Worm (Caenorhabditis elegans) whole organism, L2 larva: Measurements from ENCODE around the gene glb-13.

ENCODE experiments used
- R02D3.7 ChIP-seq: fragments of 150-350 bp; optimal IDR thresholded peaks from 2 replicates; lab custom pipeline; 2014; ENCODE audit warnings: missing biosample characterization, missing genetic modification characterization
- Y55F3AM.14 ChIP-seq: fragments of 200-800 bp; sonication (Bioruptor generic); optimal IDR thresholded peaks from 2 replicates; lab custom pipeline; 2018; ENCODE audit warnings: mild to moderate bottlenecking, missing genetic modification characterization, missing compliant biosample characterization
- ZK546.5 ChIP-seq: sonication (generic microtip); optimal IDR thresholded peaks from 2 replicates; lab custom pipeline; 2017; ENCODE audit warnings: missing biosample characterization, missing genetic modification characterization
- alr-1 ChIP-seq: fragments of 150-350 bp; optimal IDR thresholded peaks from 2 replicates; lab custom pipeline; 2014; ENCODE audit warnings: missing biosample characterization, missing genetic modification characterization
- ama-1 ChIP-seq: fragments of 150-350 bp; optimal IDR thresholded peaks from 2 replicates; lab custom pipeline; 2018; ENCODE audit warnings: inconsistent platforms
- blmp-1 ChIP-seq: sonication (generic microtip); optimal IDR thresholded peaks from 2 replicates; lab custom pipeline; 2017; ENCODE audit warnings: missing genetic modification characterization, mild to moderate bottlenecking, missing compliant biosample characterization, antibody characterized with exemption, moderate library complexity; ENCODE audit not compliant: insufficient read depth
- ceh-82 ChIP-seq: fragments of 150-350 bp; optimal IDR thresholded peaks from 2 replicates; lab custom pipeline; 2014; ENCODE audit warnings: missing biosample characterization, missing genetic modification characterization
- crh-2 ChIP-seq: sonication (generic microtip); optimal IDR thresholded peaks from 2 replicates; lab custom pipeline; 2017; ENCODE audit warnings: missing biosample characterization, missing genetic modification characterization
- elt-1 ChIP-seq: fragments of 150-350 bp; optimal IDR thresholded peaks from 2 replicates; lab custom pipeline; 2014; ENCODE audit warnings: missing biosample characterization, missing genetic modification characterization
- fos-1 ChIP-seq: fragments of 150-350 bp; optimal IDR thresholded peaks from 2 replicates; lab custom pipeline; 2014; ENCODE audit warnings: missing biosample characterization, missing genetic modification characterization
- lin-11 ChIP-seq: fragments of 150-350 bp; sonication (generic microtip); optimal IDR thresholded peaks from 2 replicates; lab custom pipeline; 2014; ENCODE audit warnings: missing biosample characterization, missing genetic modification characterization, inconsistent platforms, mixed read lengths
- lin-13 ChIP-seq: fragments of 150-350 bp; optimal IDR thresholded peaks from 2 replicates; lab custom pipeline; 2014; ENCODE audit warnings: missing biosample characterization, missing genetic modification reagents, missing genetic modification characterization
- lin-39 ChIP-seq: fragments of 150-350 bp; optimal IDR thresholded peaks from 2 replicates; lab custom pipeline; 2014; ENCODE audit warnings: missing biosample characterization, missing genetic modification reagents, missing genetic modification characterization
- mab-5 ChIP-seq: fragments of 150-350 bp; optimal IDR thresholded peaks from 2 replicates; lab custom pipeline; 2014; ENCODE audit warnings: missing biosample characterization, missing genetic modification characterization
- mbf-1 ChIP-seq: sonication (generic microtip); optimal IDR thresholded peaks from 2 replicates; lab custom pipeline; 2017; ENCODE audit warnings: missing biosample characterization, missing genetic modification characterization
- nhr-10 ChIP-seq: sonication (generic microtip); optimal IDR thresholded peaks from 2 replicates; lab custom pipeline; 2017; ENCODE audit warnings: missing biosample characterization, missing genetic modification characterization
- nhr-12 ChIP-seq: fragments of 150-350 bp; optimal IDR thresholded peaks from 2 replicates; lab custom pipeline; 2014; ENCODE audit warnings: missing biosample characterization, missing genetic modification characterization
- nhr-129 ChIP-seq: fragments of 150-350 bp; optimal IDR thresholded peaks from 2 replicates; lab custom pipeline; 2014; ENCODE audit warnings: missing biosample characterization, missing genetic modification characterization
- nhr-21 ChIP-seq: fragments of 150-350 bp; optimal IDR thresholded peaks from 2 replicates; lab custom pipeline; 2014; ENCODE audit warnings: missing biosample characterization, missing genetic modification characterization
- nhr-25 ChIP-seq: fragments of 150-350 bp; sonication (generic microtip); optimal IDR thresholded peaks from 3 replicates; lab custom pipeline; 2014; ENCODE audit warnings: missing biosample characterization, missing genetic modification characterization
- nhr-6 ChIP-seq: fragments of 150-350 bp; optimal IDR thresholded peaks from 2 replicates; lab custom pipeline; 2014; ENCODE audit warnings: missing biosample characterization, missing genetic modification characterization
- nhr-77 ChIP-seq: fragments of 150-350 bp; optimal IDR thresholded peaks from 2 replicates; lab custom pipeline; 2014; ENCODE audit warnings: missing biosample characterization, missing genetic modification characterization
- peb-1 ChIP-seq: fragments of 150-350 bp; optimal IDR thresholded peaks from 2 replicates; lab custom pipeline; 2014; ENCODE audit warnings: missing biosample characterization, missing genetic modification characterization
- sem-4 ChIP-seq: fragments of 150-350 bp; optimal IDR thresholded peaks from 2 replicates; lab custom pipeline; 2014; ENCODE audit warnings: missing biosample characterization, missing genetic modification reagents, missing genetic modification characterization
- skn-1 ChIP-seq: sonication (generic microtip); optimal IDR thresholded peaks from 2 replicates; lab custom pipeline; 2017; ENCODE audit warnings: missing biosample characterization, missing genetic modification characterization
- sma-3 ChIP-seq: sonication (generic microtip); optimal IDR thresholded peaks from 2 replicates; lab custom pipeline; 2016; ENCODE audit warnings: missing genetic modification reagents, missing genetic modification characterization, missing compliant biosample characterization
- sma-9 ChIP-seq, 2 experiments: fragments of 150-350 bp in 1 of 2; sonication (generic microtip) in 1 of 2; optimal IDR thresholded peaks; 2 replicates each; lab custom pipeline; 2014 to 2016; ENCODE audit warnings: missing genetic modification characterization in 2 of 2, mild to moderate bottlenecking in 1 of 2, missing biosample characterization in 1 of 2, missing compliant biosample characterization in 1 of 2, missing genetic modification reagents in 1 of 2, moderate library complexity in 1 of 2
- snpc-4 ChIP-seq: fragments of 150-350 bp; optimal IDR thresholded peaks from 2 replicates; lab custom pipeline; 2014; ENCODE audit warnings: missing biosample characterization, missing genetic modification characterization
- unc-39 ChIP-seq: fragments of 150-350 bp; optimal IDR thresholded peaks from 2 replicates; lab custom pipeline; 2014; ENCODE audit warnings: missing biosample characterization, missing genetic modification characterization
- zag-1 ChIP-seq: fragments of 150-350 bp; optimal IDR thresholded peaks from 2 replicates; lab custom pipeline; 2014; ENCODE audit warnings: missing biosample characterization, missing genetic modification characterization
- ztf-11 ChIP-seq: sonication (generic microtip); optimal IDR thresholded peaks from 2 replicates; lab custom pipeline; 2017; ENCODE audit warnings: missing biosample characterization, missing genetic modification characterization
- ztf-4 ChIP-seq: fragments of 150-350 bp; optimal IDR thresholded peaks from 2 replicates; lab custom pipeline; 2014; ENCODE audit warnings: missing biosample characterization, missing genetic modification characterization

Gene glb-13

DNA sequence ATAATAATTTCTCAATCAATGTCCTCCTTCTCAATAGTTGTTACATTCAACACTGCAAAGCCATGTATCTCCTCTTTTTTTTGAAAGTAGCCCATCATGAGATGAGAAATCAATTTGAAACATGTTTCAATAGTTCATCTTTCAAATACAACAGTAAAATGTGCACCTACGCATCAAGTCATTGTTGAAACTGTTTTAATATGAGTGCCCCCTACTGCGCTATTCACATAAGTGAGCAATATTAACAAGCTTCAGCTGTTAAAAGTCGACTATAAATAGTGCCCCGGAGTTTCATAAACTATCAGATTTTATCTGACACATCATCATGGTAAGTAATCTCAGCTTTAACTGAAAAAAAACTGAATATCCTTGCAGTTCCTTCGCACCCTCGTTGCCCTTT is 17.7 kb downstream of the glb-13 start, which contains the start of the genes nspc-15 and F19H6.6:
nspc-15 (plus strand) TSS at position 301 of the 400 bp plus-strand sequence.
F19H6.6 (plus strand) TSS at position 384 of the 400 bp plus-strand sequence.
- TF ChIP-seq nhr-12 (tag; lab: Kevin White, UChicago) (no peak), snpc-4 (no peak), zag-1 (tag; lab: Kevin White, UChicago) (no peak), nhr-21 (tag; lab: Kevin White, UChicago) (no peak)

DNA sequence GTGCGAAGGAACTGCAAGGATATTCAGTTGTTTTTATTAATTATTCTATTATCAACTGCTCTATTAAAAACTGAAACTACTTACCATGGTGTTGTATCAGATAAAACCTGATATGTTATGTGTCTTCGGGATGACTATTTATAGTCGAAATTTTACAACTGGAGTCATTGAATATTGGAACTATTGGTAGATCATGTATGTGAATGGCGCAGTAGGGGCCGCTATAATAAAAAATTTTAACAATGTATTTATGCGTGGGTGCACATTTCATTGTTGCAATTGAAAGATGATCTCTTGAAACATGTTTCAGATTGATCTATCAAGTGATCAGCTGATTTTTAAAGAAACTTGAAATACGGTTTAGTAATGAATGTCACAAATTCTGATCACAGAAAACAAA is 19.2 kb downstream of the glb-13 start, which contains the start of gene nspc-14:
nspc-14 (minus strand) TSS at position 101 of the 400 bp plus-strand sequence.
- no peak for TF ChIP-seq zag-1 (tag; lab: Kevin White, UChicago)
- no peak for TF ChIP-seq ama-1 (lab: Kevin White, UChicago)
- no peak for TF ChIP-seq fos-1 (tag; lab: Kevin White, UChicago)
- no peak for TF ChIP-seq mbf-1 (tag; lab: Kevin White, UChicago)

DNA sequence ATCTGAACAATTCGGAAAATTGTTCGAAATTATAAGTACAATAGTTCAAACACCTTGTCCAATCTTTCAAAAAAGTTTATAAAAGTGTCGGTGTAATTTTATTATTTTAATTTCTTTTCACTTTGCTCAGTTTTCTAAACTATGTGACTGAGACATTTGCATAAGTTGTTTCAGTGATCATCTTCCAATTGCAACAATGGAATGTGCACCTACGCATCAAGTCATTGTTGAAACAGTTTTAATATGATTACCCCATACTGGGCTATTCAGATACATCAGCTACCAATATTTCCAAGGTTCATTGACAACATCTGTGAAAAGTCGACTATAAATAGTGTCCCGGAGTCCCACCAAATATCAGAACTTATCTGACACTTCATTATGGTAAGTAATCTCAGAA is 21.1 kb downstream of the glb-13 start, which contains the start of gene nspc-13:
nspc-13 (plus strand) TSS at position 301 of the 400 bp plus-strand sequence.
- no peak for TF ChIP-seq sma-3 (GFP tag; lab: Kevin White, UChicago)
- no peak for TF ChIP-seq ztf-4 (tag; lab: Kevin White, UChicago)
- TF ChIP-seq zag-1 (tag; lab: Kevin White, UChicago) = no peak
- TF ChIP-seq Y55F3AM.14 = no peak
- no peak for TF ChIP-seq ceh-82 (tag; lab: Kevin White, UChicago)
- TF ChIP-seq crh-2 (tag; lab: Kevin White, UChicago) = no peak
- no peak for TF ChIP-seq unc-39 (tag; lab: Kevin White, UChicago)
- TF ChIP-seq nhr-12 (tag; lab: Kevin White, UChicago) = no peak
- no peak for TF ChIP-seq alr-1 (tag; lab: Kevin White, UChicago)
- no peak for TF ChIP-seq sem-4
- TF ChIP-seq lin-11 (tag; lab: Kevin White, UChicago) = no peak
- no peak for TF ChIP-seq blmp-1 (tag; lab: Kevin White, UChicago)
- TF ChIP-seq ztf-11 (tag; lab: Kevin White, UChicago) = no peak
- no peak for TF ChIP-seq ama-1 (lab: Kevin White, UChicago)
- no peak for TF ChIP-seq nhr-6
- TF ChIP-seq nhr-129 = no peak
- no peak for TF ChIP-seq snpc-4
- TF ChIP-seq sma-9 (GFP tag; optimal IDR thresholded peaks at IDR 0.05; lab: Kevin White, UChicago) = no peak
- TF ChIP-seq sma-9 (tag; optimal IDR thresholded peaks at IDR 0.05; lab: Kevin White, UChicago) = no peak

DNA sequence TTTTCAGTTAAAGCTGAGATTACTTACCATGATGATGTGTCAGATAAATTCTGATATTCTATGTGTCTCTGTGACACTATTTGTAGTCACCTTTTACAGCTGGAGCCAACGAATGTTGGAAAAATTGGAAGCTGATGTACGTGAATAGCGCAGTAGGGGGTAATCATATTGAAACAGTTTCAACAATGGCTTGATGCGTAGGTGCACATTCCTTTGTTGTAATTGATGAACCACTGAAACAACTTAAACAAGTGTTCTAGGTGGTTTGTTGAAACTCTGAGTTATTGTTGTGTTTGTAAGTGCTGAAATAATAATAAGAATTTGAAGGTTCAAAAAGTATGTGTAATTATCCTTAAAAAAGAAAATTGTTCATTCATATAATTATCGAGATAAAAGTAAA is 21.6 kb downstream of the glb-13 start, which contains the start of gene nspc-12:
nspc-12 (minus strand) TSS at position 101 of the 400 bp plus-strand sequence.
- TF ChIP-seq nhr-25 (tag; lab: Kevin White, UChicago) (no peak), lin-39 (tag; lab: Kevin White, UChicago) (no peak), crh-2 (tag; lab: Kevin White, UChicago) (no peak), elt-1 (tag; lab: Kevin White, UChicago) (no peak), lin-13 (GFP tag; lab: Kevin White, UChicago) (no peak), skn-1 (tag; lab: Kevin White, UChicago) (no peak), nhr-129 (no peak), ztf-4 (tag; lab: Kevin White, UChicago) (no peak), ztf-11 (tag; lab: Kevin White, UChicago) (no peak), sma-9 (GFP tag; optimal IDR thresholded peaks at IDR 0.05; lab: Kevin White, UChicago) (no peak), sma-9 (tag; optimal IDR thresholded peaks at IDR 0.05; lab: Kevin White, UChicago) (no peak), unc-39 (tag; lab: Kevin White, UChicago) (no peak), nhr-77 (tag; lab: Kevin White, UChicago) (no peak), R02D3.7 (tag; lab: Kevin White, UChicago) (no peak), ama-1 (lab: Kevin White, UChicago) (no peak), ZK546.5 (tag; lab: Kevin White, UChicago) (no peak), peb-1 (no peak), mab-5 (tag; lab: Kevin White, UChicago) (no peak)
- TF ChIP-seq, all 48 proteins: peak for 0

DNA sequence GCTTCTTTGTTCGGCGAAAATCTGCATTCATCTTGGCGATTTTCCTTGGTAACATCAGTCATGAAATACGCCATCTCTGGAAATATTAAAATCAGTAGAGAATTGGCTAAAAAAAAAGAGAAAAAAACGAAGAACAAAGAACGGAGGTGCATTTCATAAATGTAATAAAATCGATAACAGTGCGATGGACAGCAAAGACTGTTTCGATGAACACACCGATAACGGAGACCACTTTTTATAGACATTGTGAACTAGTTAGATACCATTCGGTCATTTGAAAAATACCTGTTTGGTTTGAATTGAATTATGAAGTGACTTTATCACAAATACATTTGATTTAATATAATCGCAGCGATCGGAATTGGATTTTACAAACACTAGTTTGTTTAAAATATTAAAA is 25.3 kb downstream of the glb-13 start, which contains the start of gene F42F12.4:
F42F12.4 (minus strand) TSS at position 76 of the 400 bp plus-strand sequence.
- TF ChIP-seq nhr-10 (tag; lab: Kevin White, UChicago) (no peak), nhr-21 (tag; lab: Kevin White, UChicago) (no peak), fos-1 (tag; lab: Kevin White, UChicago) (peak; percentile 11), lin-13 (GFP tag; lab: Kevin White, UChicago) (no peak), sma-9 (GFP tag; optimal IDR thresholded peaks at IDR 0.05; lab: Kevin White, UChicago) (no peak), sma-9 (tag; optimal IDR thresholded peaks at IDR 0.05; lab: Kevin White, UChicago) (no peak)
